Worm (Caenorhabditis elegans): ENCODE measurements around the gene tag-276.

The tag-276 gene

DNA sequence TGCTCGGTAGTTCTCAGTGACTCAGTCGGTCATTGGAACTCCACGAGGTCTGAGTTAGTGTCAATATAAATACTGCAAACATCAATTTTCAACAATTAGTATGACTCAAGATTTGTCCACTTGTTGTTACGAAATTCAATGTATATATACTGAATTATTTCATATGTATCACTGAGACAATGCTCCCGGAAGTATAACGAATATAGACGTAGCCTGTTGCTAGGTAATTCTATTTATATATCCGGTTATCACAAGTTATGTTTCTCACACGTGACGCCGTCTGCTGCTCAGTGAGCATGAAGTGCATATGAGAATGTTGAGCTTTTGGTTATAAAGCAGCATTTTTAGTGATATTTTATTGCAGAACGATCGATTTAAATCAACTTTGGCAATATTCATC, 11.6 kb upstream of the tag-276 start:
- TF ChIP-seq ZK546.5 (tag; optimal IDR thresholded peaks at IDR 0.05) (no peak), unc-62 (GFP tag; optimal IDR thresholded peaks at IDR 0.05 in 1 of 2) (peak in 1 of 2 experiments; percentile 32), unc-62 (tag; optimal IDR thresholded peaks at IDR 0.05) (no peak)

ce11 chrII:12257095-12257494, 8.2 kb upstream of the tag-276 start:
- TF ChIP-seq ceh-32 (tag; optimal IDR thresholded peaks at IDR 0.05; ENCODE audit: poor library complexity) = no peak
- TF ChIP-seq ceh-28 (tag; optimal IDR thresholded peaks at IDR 0.05) = peak; percentile 65

DNA sequence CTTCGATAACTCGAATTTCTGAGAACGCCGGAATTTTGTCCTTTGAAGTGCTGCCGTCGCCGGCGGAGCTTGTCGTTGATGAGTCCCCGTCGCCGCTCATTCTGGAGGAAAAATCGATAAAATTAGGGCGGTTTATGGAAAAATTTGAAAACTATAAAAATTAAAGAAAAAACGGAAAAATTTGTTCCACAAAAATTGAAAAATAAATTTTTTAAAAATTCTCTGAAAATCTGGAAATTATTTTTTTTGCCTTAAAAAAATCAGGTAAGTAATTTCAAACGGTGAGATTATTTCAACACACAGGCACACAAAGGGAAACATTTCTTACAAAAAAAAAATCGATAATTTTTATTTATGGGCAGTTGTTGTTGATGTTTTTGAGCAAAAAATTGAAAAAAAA, 7.6 kb upstream of the tag-276 start, which contains the start of gene parn-2:
parn-2 (minus strand) TSS at position 101 of the 400 bp plus-strand sequence.
- no peak for TF ChIP-seq gei-8 (GFP tag; optimal IDR thresholded peaks at IDR 0.05)
- TF ChIP-seq rbr-2 (tag; optimal IDR thresholded peaks at IDR 0.05) = no peak
- TF ChIP-seq T26A8.4 (GFP tag; IDR thresholded peaks at IDR 0.05) = no peak
- no peak for TF ChIP-seq F44E2.7 (GFP tag; IDR thresholded peaks at IDR 0.05)

- TF ChIP-seq gei-8 (GFP tag; optimal IDR thresholded peaks at IDR 0.05) (no peak), ceh-28 (tag; optimal IDR thresholded peaks at IDR 0.05) (peak; percentile 96), hlh-30 (tag; optimal IDR thresholded peaks at IDR 0.05; ENCODE audit: insufficient read depth) (no peak), Y48G9A.11 (GFP tag; IDR thresholded peaks at IDR 0.05) (no peak), nhr-77 (tag; optimal IDR thresholded peaks at IDR 0.05) (no peak), zfp-2 (tag; optimal IDR thresholded peaks at IDR 0.05) (no peak)
These were observed 6.7 kb upstream of the tag-276 start for ce11 chrII:12255545-12256233.

- peak; percentile 85 for TF ChIP-seq set-16 (GFP tag; IDR thresholded peaks at IDR 0.05)
- TF ChIP-seq Y105C5A.15 (GFP tag; IDR thresholded peaks at IDR 0.05) = peak; percentile 69; the same call in 1 of the 2 replicates
- 0 out of 2 replicates have a peak, but pooled peaks have one; percentile 12 for TF ChIP-seq arid-1 (GFP tag; conservative IDR thresholded peaks at IDR 0.05)
- TF ChIP-seq pqm-1 (tag; optimal IDR thresholded peaks at IDR 0.05) = no peak
- TF ChIP-seq nhr-42 (GFP tag; IDR thresholded peaks at IDR 0.05) = no peak
- no peak for TF ChIP-seq hif-1 (tag; optimal IDR thresholded peaks at IDR 0.05)
- TF ChIP-seq sdz-12 (GFP tag; optimal IDR thresholded peaks at IDR 0.05) = peak; percentile 3
These were observed 6.4 kb downstream of the tag-276 start, which contains the start of gene Y57A10A.24 for ce11 chrII:12242551-12242950. Gene Y57A10A.24 (plus strand): TSS chrII:12242946.

DNA sequence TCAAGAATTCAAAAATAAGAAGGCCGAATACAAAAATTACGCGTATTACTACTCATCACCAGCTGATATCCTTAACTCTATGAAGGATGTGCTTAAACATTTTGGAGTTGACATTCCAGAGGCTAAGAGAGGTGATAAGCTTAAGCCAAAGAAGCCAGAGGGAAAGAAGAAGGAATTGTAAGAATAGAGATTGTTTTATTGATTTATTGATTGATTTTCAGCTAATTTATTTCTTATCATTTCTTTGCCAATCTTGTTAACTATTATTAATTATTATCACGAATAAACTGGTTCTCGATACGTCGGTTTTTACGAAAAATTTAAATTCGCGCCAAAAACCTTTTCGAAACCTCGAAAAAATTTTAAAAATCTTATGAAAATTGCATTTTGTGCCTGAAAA, 7.2 kb downstream of the tag-276 start:
- peak; percentile 88 for TF ChIP-seq ceh-28 (tag; optimal IDR thresholded peaks at IDR 0.05)
- TF ChIP-seq nhr-10 (tag; optimal IDR thresholded peaks at IDR 0.05) = no peak
- TF ChIP-seq hlh-11 (tag; optimal IDR thresholded peaks at IDR 0.05) = no peak

DNA sequence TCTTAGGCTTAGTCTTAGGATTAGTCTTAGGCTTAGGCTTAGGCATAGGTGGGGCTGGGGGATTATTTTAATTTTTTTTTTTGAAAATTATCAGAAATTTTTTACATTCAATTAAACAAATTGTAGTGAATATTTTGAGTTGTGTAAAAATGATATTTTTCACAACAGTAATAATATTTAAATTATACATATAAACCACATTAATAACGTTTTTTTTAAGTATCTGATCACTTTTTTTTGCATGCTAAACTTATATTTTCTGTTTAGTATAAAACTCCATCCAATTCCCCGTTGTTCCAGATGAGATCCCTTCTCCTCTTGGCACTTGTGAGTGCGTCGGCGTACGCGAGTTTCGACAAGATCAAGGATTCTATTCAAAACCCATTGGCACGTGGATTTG, 8.9 kb downstream of the tag-276 start, which contains the start of gene txdc-12.1:
txdc-12.1 (plus strand) TSS at position 301 of the 400 bp plus-strand sequence.
- TF ChIP-seq saeg-2 (GFP tag; IDR thresholded peaks at IDR 0.05) = no peak
- no peak for TF ChIP-seq zag-1 (tag; optimal IDR thresholded peaks at IDR 0.05)
- no peak for TF ChIP-seq lin-38 (GFP tag; IDR thresholded peaks at IDR 0.05)
- TF ChIP-seq ceh-62 (tag; optimal IDR thresholded peaks at IDR 0.05) = no peak
- TF ChIP-seq lin-39 (tag; optimal IDR thresholded peaks at IDR 0.05) = no peak
- TF ChIP-seq php-3 (GFP tag; IDR thresholded peaks at IDR 0.05) = no peak
- no peak for TF ChIP-seq aha-1 (tag)
- TF ChIP-seq mep-1 (tag; optimal IDR thresholded peaks at IDR 0.05) = no peak
- TF ChIP-seq T20F7.1 (GFP tag; optimal IDR thresholded peaks at IDR 0.05) = no peak
- no peak for TF ChIP-seq attf-4 (tag; optimal IDR thresholded peaks at IDR 0.05)
- no peak for TF ChIP-seq ZK546.5 (tag; optimal IDR thresholded peaks at IDR 0.05)
- no peak for TF ChIP-seq nhr-76 (tag; optimal IDR thresholded peaks at IDR 0.05)
- no peak for TF ChIP-seq unc-130 (GFP tag; optimal IDR thresholded peaks at IDR 0.05)
- TF ChIP-seq ceh-82 (tag; optimal IDR thresholded peaks at IDR 0.05) = no peak
